Worm (Caenorhabditis elegans) whole organism, late embryonic: ENCODE measurements around the gene idpp-14.

Source experiments
- ahr-1 ChIP-seq: sonication (generic microtip); optimal IDR thresholded peaks from 2 replicates; lab custom pipeline; 2016; ENCODE audit warnings: missing genetic modification characterization, missing compliant biosample characterization
- ama-1 ChIP-seq: fragments of 150-350 bp; optimal IDR thresholded peaks from 2 replicates; lab custom pipeline; 2014
- elt-2 ChIP-seq: sonication (generic microtip); optimal IDR thresholded peaks from 2 replicates; lab custom pipeline; 2016; ENCODE audit warnings: missing genetic modification reagents, missing genetic modification characterization, missing compliant biosample characterization
- ets-4 ChIP-seq: sonication (generic microtip); optimal IDR thresholded peaks from 2 replicates; lab custom pipeline; 2016; ENCODE audit warnings: missing genetic modification characterization, missing compliant biosample characterization
- hlh-6 ChIP-seq: sonication (generic microtip); optimal IDR thresholded peaks from 2 replicates; lab custom pipeline; 2016; ENCODE audit warnings: missing genotype, missing genetic modification characterization, missing compliant biosample characterization
- nhr-11 ChIP-seq: fragments of 150-350 bp; optimal IDR thresholded peaks from 2 replicates; lab custom pipeline; 2014; ENCODE audit warnings: missing biosample characterization, missing genetic modification characterization
- pha-4 ChIP-seq: fragments of 150-350 bp; optimal IDR thresholded peaks from 2 replicates; lab custom pipeline; 2018; ENCODE audit warnings: missing biosample characterization, missing genetic modification reagents, missing genetic modification characterization
- pqm-1 ChIP-seq: sonication (generic microtip); optimal IDR thresholded peaks from 2 replicates; lab custom pipeline; 2016; ENCODE audit warnings: missing genetic modification characterization, missing compliant biosample characterization
- pros-1 ChIP-seq: fragments of 150-350 bp; optimal IDR thresholded peaks from 2 replicates; lab custom pipeline; 2014; ENCODE audit warnings: missing biosample characterization, missing genetic modification reagents, missing genetic modification characterization
- sox-4 ChIP-seq: sonication (generic microtip); optimal IDR thresholded peaks from 2 replicates; lab custom pipeline; 2017; ENCODE audit warnings: mild to moderate bottlenecking, missing genetic modification characterization, inconsistent platforms, missing compliant biosample characterization
- tbx-2 ChIP-seq: sonication (generic microtip); optimal IDR thresholded peaks from 2 replicates; lab custom pipeline; 2016; ENCODE audit warnings: missing genetic modification characterization, missing compliant biosample characterization
- unc-3 ChIP-seq, 2 experiments: fragments of 200-800 bp in 1 of 2; sonication (Bioruptor generic) in 1 of 2; sonication (generic microtip) in 1 of 2; conservative IDR thresholded peaks in 1 of 2; optimal IDR thresholded peaks in 1 of 2; 2 replicates each; pipeline versions ENCODE4 v1.3.6 to Lab custom; 2016 to 2022; ENCODE audit warnings: missing compliant biosample characterization in 2 of 2, missing genetic modification characterization in 2 of 2, missing genetic modification reagents in 1 of 2
- unc-55 ChIP-seq: sonication (generic microtip); optimal IDR thresholded peaks from 2 replicates; lab custom pipeline; 2017; ENCODE audit warnings: missing biosample characterization, missing genetic modification reagents, missing genetic modification characterization

DNA sequence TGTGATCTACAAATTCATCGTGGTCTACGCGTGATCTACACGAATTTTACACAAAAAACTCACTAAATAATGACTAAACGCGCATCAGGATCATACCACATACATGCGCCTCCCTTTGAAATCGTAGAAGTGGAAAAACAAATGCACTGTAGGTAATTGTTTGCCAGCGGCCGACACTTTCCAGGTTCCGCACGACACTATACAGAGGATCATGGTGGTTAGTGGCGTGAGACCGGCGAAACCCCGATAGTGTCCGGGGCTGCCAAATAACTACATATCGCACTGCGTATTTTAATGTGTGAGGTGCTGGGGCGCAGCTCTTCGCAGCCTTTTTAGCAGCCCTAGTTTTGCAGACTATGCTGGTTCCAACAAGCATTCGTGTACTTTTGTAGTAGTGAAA lies 3.5 kb upstream of the idpp-14 start:
- TF ChIP-seq hlh-6 (tag; lab: Kevin White, UChicago) (no peak), nhr-11 (no peak), unc-3 (GFP tag; conservative IDR thresholded peaks at IDR 0.05; lab: Robert Waterston, UW) (no peak), unc-3 (tag; optimal IDR thresholded peaks at IDR 0.05; lab: Kevin White, UChicago) (no peak), ama-1 (no peak), pha-4 (tag; lab: Kevin White, UChicago) (no peak), sox-4 (tag; lab: Kevin White, UChicago) (no peak), pros-1 (tag; lab: Kevin White, UChicago) (no peak), pqm-1 (tag; lab: Kevin White, UChicago) (no peak), ahr-1 (tag; lab: Kevin White, UChicago) (no peak), ets-4 (tag; lab: Kevin White, UChicago) (no peak), elt-2 (tag; lab: Kevin White, UChicago) (no peak), tbx-2 (tag; lab: Kevin White, UChicago) (no peak), unc-55 (GFP tag; lab: Kevin White, UChicago) (no peak)
